Worm (Caenorhabditis elegans) whole organism, L3 larva: Measurements from ENCODE around the gene bcmo-2.

Experiments
- R02D3.7 ChIP-seq: fragments of 150-350 bp; optimal IDR thresholded peaks from 2 replicates; lab custom pipeline; 2014; ENCODE audit warnings: missing biosample characterization, missing genetic modification characterization
- ZK546.5 ChIP-seq: sonication (generic microtip); optimal IDR thresholded peaks from 2 replicates; lab custom pipeline; 2017; ENCODE audit warnings: missing biosample characterization, missing genetic modification characterization
- aly-2 ChIP-seq: fragments of 150-350 bp; optimal IDR thresholded peaks from 2 replicates; lab custom pipeline; 2014; ENCODE audit warnings: missing biosample characterization, missing genetic modification characterization
- ama-1 ChIP-seq: fragments of 150-350 bp; optimal IDR thresholded peaks from 2 replicates; lab custom pipeline; 2018
- ceh-16 ChIP-seq: sonication (generic microtip); optimal IDR thresholded peaks from 2 replicates; lab custom pipeline; 2017; ENCODE audit warnings: missing biosample characterization, missing genetic modification characterization
- ceh-28 ChIP-seq: fragments of 150-350 bp; optimal IDR thresholded peaks from 2 replicates; lab custom pipeline; 2014; ENCODE audit warnings: missing biosample characterization, missing genetic modification reagents, missing genetic modification characterization
- ceh-9 ChIP-seq: sonication (generic microtip); optimal IDR thresholded peaks from 2 replicates; lab custom pipeline; 2018; ENCODE audit warnings: missing biosample characterization, missing genetic modification characterization
- egl-5 ChIP-seq: fragments of 150-350 bp; optimal IDR thresholded peaks from 2 replicates; lab custom pipeline; 2017; ENCODE audit warnings: missing biosample characterization, missing genetic modification reagents, missing genetic modification characterization, inconsistent platforms
- elt-2 ChIP-seq: sonication (generic microtip); optimal IDR thresholded peaks from 2 replicates; lab custom pipeline; 2016; ENCODE audit warnings: missing genetic modification reagents, mild to moderate bottlenecking, missing genetic modification characterization, missing compliant biosample characterization
- elt-3 ChIP-seq, 3 experiments: fragments of 150-350 bp in 1 of 3; sonication (generic microtip) in 2 of 3; optimal IDR thresholded peaks; 2 replicates in 2 of 3; 4 replicates in 1 of 3; lab custom pipeline; 2014 to 2017; ENCODE audit warnings: missing biosample characterization in 3 of 3, missing genetic modification characterization in 3 of 3
- eor-1 ChIP-seq, 2 experiments: fragments of 150-350 bp; optimal IDR thresholded peaks; 2 replicates each; lab custom pipeline; 2014 to 2018; ENCODE audit warnings: missing biosample characterization in 2 of 2, missing genetic modification characterization in 2 of 2
- fkh-10 ChIP-seq: sonication (generic microtip); optimal IDR thresholded peaks from 2 replicates; lab custom pipeline; 2017; ENCODE audit warnings: missing biosample characterization, missing genetic modification reagents, missing genetic modification characterization
- fkh-2 ChIP-seq: fragments of 150-350 bp; optimal IDR thresholded peaks from 2 replicates; lab custom pipeline; 2014; ENCODE audit warnings: missing biosample characterization, missing genetic modification reagents, missing genetic modification characterization
- fos-1 ChIP-seq: fragments of 150-350 bp; optimal IDR thresholded peaks from 2 replicates; lab custom pipeline; 2014; ENCODE audit warnings: missing biosample characterization, missing genetic modification characterization
- hmg-11 ChIP-seq: sonication (generic microtip); optimal IDR thresholded peaks from 2 replicates; lab custom pipeline; 2016; ENCODE audit warnings: missing genetic modification characterization, missing compliant biosample characterization
- lin-15B ChIP-seq: fragments of 150-350 bp; optimal IDR thresholded peaks from 2 replicates; lab custom pipeline; 2014; ENCODE audit warnings: missing biosample characterization, missing genetic modification characterization
- mdl-1 ChIP-seq: fragments of 150-350 bp; optimal IDR thresholded peaks from 2 replicates; lab custom pipeline; 2014; ENCODE audit warnings: missing biosample characterization, missing genetic modification characterization
- mml-1 ChIP-seq: fragments of 150-350 bp; sonication (generic microtip); optimal IDR thresholded peaks from 3 replicates; lab custom pipeline; 2014; ENCODE audit warnings: missing biosample characterization, missing genetic modification characterization
- nfya-1 ChIP-seq: sonication (generic microtip); optimal IDR thresholded peaks from 2 replicates; lab custom pipeline; 2017; ENCODE audit warnings: missing genetic modification characterization, mild to moderate bottlenecking, missing compliant biosample characterization, antibody characterized with exemption, moderate library complexity; ENCODE audit not compliant: insufficient read depth
- nhr-23 ChIP-seq: fragments of 150-350 bp; optimal IDR thresholded peaks from 2 replicates; lab custom pipeline; 2014; ENCODE audit warnings: missing biosample characterization, missing genetic modification reagents, missing genetic modification characterization
- nhr-25 ChIP-seq: sonication (generic microtip); optimal IDR thresholded peaks from 2 replicates; lab custom pipeline; 2017; ENCODE audit warnings: missing biosample characterization, missing genetic modification characterization
- nhr-28 ChIP-seq: fragments of 150-350 bp; optimal IDR thresholded peaks from 2 replicates; lab custom pipeline; 2014; ENCODE audit warnings: missing biosample characterization, missing genetic modification characterization
- nhr-43 ChIP-seq: sonication (generic microtip); optimal IDR thresholded peaks from 2 replicates; lab custom pipeline; 2016; ENCODE audit warnings: mild to moderate bottlenecking, missing genetic modification characterization, missing compliant biosample characterization; ENCODE audit not compliant: poor library complexity, severe bottlenecking
- nhr-67 ChIP-seq: fragments of 150-350 bp; optimal IDR thresholded peaks from 2 replicates; lab custom pipeline; 2014; ENCODE audit warnings: missing biosample characterization, missing genetic modification characterization
- nhr-76 ChIP-seq: fragments of 150-350 bp; sonication (generic microtip); optimal IDR thresholded peaks from 5 replicates; lab custom pipeline; 2014; ENCODE audit warnings: missing biosample characterization, missing genetic modification characterization
- nhr-77 ChIP-seq: fragments of 150-350 bp; optimal IDR thresholded peaks from 2 replicates; lab custom pipeline; 2014; ENCODE audit warnings: missing biosample characterization, missing genetic modification characterization
- pha-4 ChIP-seq: fragments of 150-350 bp; optimal IDR thresholded peaks from 2 replicates; lab custom pipeline; 2014; ENCODE audit warnings: missing biosample characterization, missing genetic modification reagents, missing genetic modification characterization
- pqm-1 ChIP-seq: fragments of 150-350 bp; optimal IDR thresholded peaks from 2 replicates; lab custom pipeline; 2017; ENCODE audit warnings: missing biosample characterization, missing genetic modification characterization, inconsistent platforms
- skn-1 ChIP-seq: fragments of 150-350 bp; optimal IDR thresholded peaks from 2 replicates; lab custom pipeline; 2014; ENCODE audit warnings: missing biosample characterization, missing genetic modification characterization
- snpc-4 ChIP-seq: fragments of 150-350 bp; optimal IDR thresholded peaks from 2 replicates; lab custom pipeline; 2014; ENCODE audit warnings: missing biosample characterization, missing genetic modification characterization
- tbx-2 ChIP-seq: sonication (generic microtip); optimal IDR thresholded peaks from 2 replicates; lab custom pipeline; 2016; ENCODE audit warnings: mild to moderate bottlenecking, missing genetic modification characterization, missing compliant biosample characterization
- unc-62 ChIP-seq: fragments of 150-350 bp; sonication (generic microtip); optimal IDR thresholded peaks from 4 replicates; lab custom pipeline; 2014; ENCODE audit warnings: missing biosample characterization, missing genetic modification reagents, missing genetic modification characterization
- zag-1 ChIP-seq: fragments of 150-350 bp; optimal IDR thresholded peaks from 2 replicates; lab custom pipeline; 2014; ENCODE audit warnings: missing biosample characterization, missing genetic modification characterization
- ztf-11 ChIP-seq: fragments of 150-350 bp; optimal IDR thresholded peaks from 2 replicates; lab custom pipeline; 2014; ENCODE audit warnings: missing biosample characterization, missing genetic modification characterization
- ztf-4 ChIP-seq: fragments of 150-350 bp; optimal IDR thresholded peaks from 2 replicates; lab custom pipeline; 2014; ENCODE audit warnings: missing biosample characterization, missing genetic modification characterization

bcmo-2 gene

DNA sequence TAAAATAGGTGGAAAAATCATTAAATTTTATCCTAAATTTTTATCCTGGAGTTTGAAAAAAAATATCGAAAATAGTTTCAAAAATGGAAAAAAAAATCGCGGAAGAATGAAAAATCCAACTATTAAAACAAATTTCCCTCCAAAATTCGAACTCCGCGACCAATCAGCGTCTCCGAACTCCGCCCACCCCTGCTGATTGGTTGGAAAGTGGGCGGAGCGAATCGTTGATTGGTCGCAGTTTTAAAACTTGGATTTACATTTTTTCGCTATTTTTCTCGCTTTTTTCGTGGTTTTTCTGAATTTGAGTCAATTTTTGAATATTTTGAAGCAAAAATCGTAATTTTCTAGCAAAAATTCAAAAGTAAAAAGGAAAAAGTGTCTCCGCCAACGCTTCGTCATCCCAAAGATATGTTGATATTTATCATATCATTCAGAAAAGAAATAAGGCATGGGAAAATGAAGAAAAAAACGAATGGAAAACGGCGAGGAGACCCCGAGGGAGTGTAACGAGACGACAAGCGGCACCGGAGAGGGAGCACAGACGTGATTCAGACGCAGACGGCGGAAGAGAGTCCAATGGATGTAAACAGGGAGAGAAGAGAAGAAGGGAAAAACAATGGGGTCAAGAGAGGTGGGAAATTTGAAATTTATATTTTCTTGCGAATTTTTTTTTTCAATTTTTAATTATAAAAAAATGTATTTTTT is 20.0 kb upstream of the bcmo-2 start:
- TF ChIP-seq lin-15B (tag; lab: Kevin White, UChicago) (peak; percentile 22), pqm-1 (tag; lab: Kevin White, UChicago) (peak; percentile 17), ama-1 (lab: Kevin White, UChicago) (no peak), skn-1 (tag; lab: Kevin White, UChicago) (no peak), snpc-4 (tag; lab: Kevin White, UChicago) (peak; percentile 40), hmg-11 (peak; percentile 49), nhr-23 (tag; lab: Kevin White, UChicago) (peak; percentile 94), elt-2 (tag; lab: Kevin White, UChicago) (peak; percentile 42), egl-5 (no peak), ZK546.5 (tag; lab: Kevin White, UChicago) (no peak), pha-4 (tag; lab: Kevin White, UChicago) (peak; percentile 94), R02D3.7 (no peak), ztf-11 (tag; lab: Kevin White, UChicago) (no peak), elt-3 (tag; optimal IDR thresholded peaks at IDR 0.05; lab: Kevin White, UChicago) (peak in 1 of 3 experiments; percentile 3), mml-1 (tag; lab: Kevin White, UChicago) (no peak), unc-62 (GFP tag; lab: Kevin White, UChicago) (no peak), nfya-1 (tag; lab: Kevin White, UChicago) (peak; percentile 99), nhr-67 (tag; lab: Kevin White, UChicago) (no peak)

DNA sequence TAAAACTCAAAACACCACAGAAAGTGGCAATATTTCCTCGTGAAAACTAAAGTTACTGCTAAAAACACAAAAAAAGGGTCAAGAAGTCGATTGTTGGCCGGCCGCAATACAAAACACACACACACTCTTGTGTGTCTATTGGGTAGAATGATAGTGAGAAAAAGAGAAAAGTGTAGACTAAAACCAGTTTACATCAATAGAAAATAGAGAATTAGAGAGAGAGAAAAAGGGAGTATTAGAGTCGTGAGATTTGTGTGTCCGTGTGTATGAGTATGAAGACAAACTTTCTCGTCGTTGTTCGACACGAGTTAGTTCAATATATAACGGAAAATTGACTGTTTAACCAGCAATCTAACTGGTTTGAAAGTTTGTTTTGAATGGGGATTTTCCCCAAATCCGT is 18.8 kb upstream of the bcmo-2 start:
- TF ChIP-seq lin-15B (tag; lab: Kevin White, UChicago) = no peak
- TF ChIP-seq eor-1 (tag; optimal IDR thresholded peaks at IDR 0.05; lab: Kevin White, UChicago) = no peak
- peak; percentile 85 for TF ChIP-seq nfya-1 (tag; lab: Kevin White, UChicago)
- TF ChIP-seq nhr-43 (tag; lab: Kevin White, UChicago) = no peak
- TF ChIP-seq nhr-25 = no peak
- TF ChIP-seq pha-4 (tag; lab: Kevin White, UChicago) = peak; percentile 92
- peak; percentile 33 for TF ChIP-seq nhr-23 (tag; lab: Kevin White, UChicago)
- TF ChIP-seq tbx-2 (tag; lab: Kevin White, UChicago) = no peak
- TF ChIP-seq zag-1 (tag; lab: Kevin White, UChicago) = no peak

DNA sequence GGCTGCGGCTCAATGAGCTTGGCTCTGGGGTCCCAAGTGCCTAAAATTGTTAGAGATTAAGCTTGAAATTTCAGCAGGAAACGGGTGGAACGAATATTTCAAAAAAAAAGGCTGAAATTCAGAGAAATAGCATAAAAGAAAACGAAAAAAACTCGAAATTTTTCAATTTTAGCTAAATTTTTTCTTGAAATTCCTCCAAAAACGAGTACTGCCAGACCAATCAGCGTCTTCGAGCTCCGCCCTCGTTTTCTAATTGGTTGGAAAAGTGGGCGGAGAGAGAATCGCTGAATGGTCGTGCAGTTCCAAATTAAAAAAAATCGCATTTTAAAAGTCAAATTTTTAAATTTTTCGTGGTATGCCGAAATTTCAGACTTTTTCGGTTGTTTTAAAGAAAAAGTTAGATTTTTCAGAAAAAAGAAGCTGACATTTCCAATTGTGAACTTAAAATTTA is 17.3 kb upstream of the bcmo-2 start, which contains the start of gene plpp-1.1:
Gene plpp-1.1, minus strand, starts transcription at position 51 of the 451 bp plus-strand sequence.
- TF ChIP-seq ceh-16 (tag; lab: Kevin White, UChicago) = no peak
- peak; percentile 97 for TF ChIP-seq nfya-1 (tag; lab: Kevin White, UChicago)

DNA sequence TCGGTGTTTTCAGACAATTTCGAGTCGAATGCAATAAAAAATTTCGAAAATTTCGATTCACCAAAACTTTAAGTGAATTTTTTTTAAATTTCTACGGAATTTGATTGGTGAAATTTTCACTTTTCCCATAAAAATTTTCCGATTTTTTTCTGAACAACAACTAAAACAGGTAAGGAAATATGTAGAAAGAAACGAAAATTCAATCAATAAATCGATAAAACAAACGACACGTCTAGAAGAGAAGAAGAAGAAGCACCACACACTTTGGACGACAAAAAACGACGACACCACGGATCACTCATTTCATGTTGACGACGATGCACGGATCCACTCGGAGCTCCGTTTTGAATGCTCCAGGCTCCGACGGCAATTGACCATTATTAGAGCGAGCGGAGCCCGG is 12.1 kb upstream of the bcmo-2 start:
- TF ChIP-seq ceh-28 (tag; lab: Kevin White, UChicago) (peak; percentile 56), snpc-4 (tag; lab: Kevin White, UChicago) (no peak), fkh-10 (GFP tag; lab: Kevin White, UChicago) (no peak)

DNA sequence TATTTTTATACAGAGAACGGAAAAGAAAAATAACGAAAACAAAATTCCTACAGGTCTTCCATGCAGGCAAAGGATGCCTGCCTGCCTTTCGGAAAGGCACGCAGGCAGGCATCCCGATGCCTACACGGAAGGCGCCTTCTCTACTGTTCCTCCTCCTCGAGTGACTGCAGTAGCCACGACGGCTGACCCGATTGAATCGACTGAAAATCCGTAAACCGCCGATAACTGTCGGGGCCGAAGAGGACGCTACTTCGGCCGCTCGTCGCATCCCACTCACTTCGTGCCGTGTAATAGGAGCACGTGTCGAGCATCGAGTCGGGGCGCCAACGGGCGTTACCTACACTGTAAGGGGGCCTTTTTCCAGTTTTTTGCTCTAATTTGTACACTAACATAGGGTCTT is 10.0 kb upstream of the bcmo-2 start:
- no peak for TF ChIP-seq ama-1 (lab: Kevin White, UChicago)
- no peak for TF ChIP-seq mdl-1
- TF ChIP-seq ceh-9 (tag; lab: Kevin White, UChicago) = no peak
- TF ChIP-seq skn-1 (tag; lab: Kevin White, UChicago) = no peak
- no peak for TF ChIP-seq snpc-4 (tag; lab: Kevin White, UChicago)
- TF ChIP-seq fos-1 (tag; lab: Kevin White, UChicago) = no peak
- TF ChIP-seq nhr-28 (tag; lab: Kevin White, UChicago) = no peak
- no peak for TF ChIP-seq aly-2 (tag; lab: Kevin White, UChicago)
- no peak for TF ChIP-seq nhr-43 (tag; lab: Kevin White, UChicago)
- TF ChIP-seq mml-1 (tag; lab: Kevin White, UChicago) = no peak
- TF ChIP-seq ztf-11 (tag; lab: Kevin White, UChicago) = no peak
- TF ChIP-seq nhr-76 = no peak
- TF ChIP-seq nhr-77 (tag; lab: Kevin White, UChicago) = no peak
- no peak for TF ChIP-seq nhr-23 (tag; lab: Kevin White, UChicago)
- no peak for TF ChIP-seq pha-4 (tag; lab: Kevin White, UChicago)
- TF ChIP-seq tbx-2 (tag; lab: Kevin White, UChicago) = no peak
- TF ChIP-seq nhr-25 = no peak
- TF ChIP-seq ceh-16 (tag; lab: Kevin White, UChicago) = no peak
- no peak for TF ChIP-seq fkh-2
- TF ChIP-seq ztf-4 = no peak
